Worm (Caenorhabditis elegans): ENCODE measurements around the gene Y41C4A.6.

- no peak for TF ChIP-seq tbx-7 (tag; optimal IDR thresholded peaks at IDR 0.05)
- TF ChIP-seq lin-11 (tag; optimal IDR thresholded peaks at IDR 0.05) = no peak
- TF ChIP-seq ceh-45 (GFP tag; IDR thresholded peaks at IDR 0.05) = no peak
- no peak for TF ChIP-seq fax-1 (tag; optimal IDR thresholded peaks at IDR 0.05)
- no peak for TF ChIP-seq dmd-4 (tag; optimal IDR thresholded peaks at IDR 0.05; ENCODE audit: borderline replicate concordance)
- no peak for TF ChIP-seq ref-2 (tag; optimal IDR thresholded peaks at IDR 0.05)
- TF ChIP-seq hlh-13 (GFP tag; optimal IDR thresholded peaks at IDR 0.05) = no peak
- no peak for TF ChIP-seq ceh-22 (tag; optimal IDR thresholded peaks at IDR 0.05)
- no peak for TF ChIP-seq C38D4.7 (GFP tag; optimal IDR thresholded peaks at IDR 0.05)
- no peak for TF ChIP-seq ceh-24 (tag; optimal IDR thresholded peaks at IDR 0.05)
- no peak for TF ChIP-seq tbx-2 (tag; optimal IDR thresholded peaks at IDR 0.05)
- no peak for TF ChIP-seq fkh-6 (tag; optimal IDR thresholded peaks at IDR 0.05)
Observed at ce11 chrIII:11698569-11698968, 2.2 kb downstream of the Y41C4A.6 start, which contains the start of gene Y41C4A.7.

Measured in whole organism, late embryonic.